Worm (Caenorhabditis elegans): ENCODE measurements around the gene T19D12.4.

T19D12.4 gene

DNA sequence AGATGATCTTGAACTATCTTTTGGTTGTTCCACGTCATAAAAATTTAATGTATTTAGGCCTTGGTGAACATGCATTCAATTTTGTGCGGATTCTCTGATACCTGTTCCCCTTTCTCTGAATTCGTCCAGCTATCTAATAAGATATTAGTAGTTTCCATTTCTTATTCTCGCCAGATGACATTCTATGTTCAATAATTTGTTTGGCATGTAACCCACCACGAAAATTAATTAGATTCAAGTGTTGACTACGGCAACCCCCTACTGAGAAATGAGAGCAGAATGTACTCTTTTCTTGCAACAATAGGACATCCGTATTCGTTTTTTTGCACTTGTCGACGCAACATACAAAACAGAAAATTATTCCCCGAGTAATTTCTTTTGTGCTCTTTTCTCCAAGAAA is 11.3 kb downstream of the T19D12.4 start:
- TF ChIP-seq ztf-23 (GFP tag; IDR thresholded peaks at IDR 0.05) (no peak), ztf-29 (GFP tag; IDR thresholded peaks at IDR 0.05) (no peak), tab-1 (GFP tag; IDR thresholded peaks at IDR 0.05) (no peak), ref-1 (GFP tag; conservative IDR thresholded peaks at IDR 0.05) (no peak), flt-1 (GFP tag; IDR thresholded peaks at IDR 0.05) (no peak), cog-1 (tag; optimal IDR thresholded peaks at IDR 0.05) (no peak), klf-2 (GFP tag; conservative IDR thresholded peaks at IDR 0.05) (no peak)

- no peak for TF ChIP-seq ztf-23 (GFP tag; IDR thresholded peaks at IDR 0.05)
- TF ChIP-seq tab-1 (GFP tag; IDR thresholded peaks at IDR 0.05), result no peak
Observed at ce11 chrII:6642651-6643167, 11.8 kb downstream of the T19D12.4 start, which contains the start of gene T19D12.6. T19D12.6 (minus strand) TSS chrII:6643117.

ce11 chrII:6646903-6647302 is 16.0 kb downstream of the T19D12.4 start:
- no peak for TF ChIP-seq ref-1 (GFP tag; conservative IDR thresholded peaks at IDR 0.05)
- no peak for TF ChIP-seq T22C8.4 (GFP tag; IDR thresholded peaks at IDR 0.05)
- no peak for TF ChIP-seq klf-2 (GFP tag; conservative IDR thresholded peaks at IDR 0.05)

DNA sequence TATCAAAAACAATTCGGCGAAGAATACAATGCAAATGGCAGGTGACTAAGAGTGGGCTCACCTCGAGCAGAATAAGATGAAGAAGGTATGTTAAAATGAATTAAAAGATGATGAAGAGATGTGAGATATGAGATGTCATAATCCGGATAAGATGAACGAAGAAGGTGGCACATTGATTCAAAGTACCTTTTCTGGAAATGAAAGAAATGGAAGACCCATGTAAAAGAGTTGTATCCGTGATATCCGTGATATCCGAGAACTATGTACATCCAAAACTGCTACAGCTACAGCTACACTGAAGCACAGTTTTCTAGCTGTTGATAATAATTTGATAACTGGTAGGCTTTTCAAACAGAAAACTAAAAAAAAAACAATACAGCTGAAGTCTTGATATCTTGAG is 18.1 kb downstream of the T19D12.4 start, which contains the start of gene oig-8:
Gene oig-8 (minus strand): TSS at position 101 of the 400 bp plus-strand sequence.
- TF ChIP-seq ref-1 (GFP tag; conservative IDR thresholded peaks at IDR 0.05) (no peak), med-1 (GFP tag; optimal IDR thresholded peaks at IDR 0.05; ENCODE audit: insufficient read depth) (no peak), tab-1 (GFP tag; IDR thresholded peaks at IDR 0.05) (no peak), ztf-23 (GFP tag; IDR thresholded peaks at IDR 0.05) (no peak), ztf-29 (GFP tag; IDR thresholded peaks at IDR 0.05) (no peak), klf-2 (GFP tag; conservative IDR thresholded peaks at IDR 0.05) (no peak), T22C8.4 (GFP tag; IDR thresholded peaks at IDR 0.05) (no peak)

DNA sequence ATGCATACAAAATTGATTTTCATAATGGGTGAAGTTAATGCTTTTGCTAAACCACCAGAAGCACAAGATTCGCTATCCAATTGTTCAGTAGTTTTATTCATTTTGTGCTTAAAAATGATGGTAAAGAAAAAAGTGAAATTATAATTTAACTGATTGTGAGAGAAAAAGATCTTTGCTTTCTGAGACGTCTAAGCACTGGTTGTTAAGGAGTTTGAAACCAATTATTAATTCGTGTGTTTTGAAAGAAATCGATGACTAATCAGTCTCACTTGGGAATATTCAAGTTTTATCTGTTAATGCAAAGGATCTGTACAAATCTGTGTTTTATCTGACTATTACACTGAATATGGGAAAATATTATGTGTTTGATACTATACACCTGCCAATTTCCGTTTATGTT is 20.8 kb downstream of the T19D12.4 start, which contains the start of gene sra-26:
Gene sra-26 (minus strand): TSS at position 101 of the 400 bp plus-strand sequence.
- TF ChIP-seq klf-2 (GFP tag; conservative IDR thresholded peaks at IDR 0.05), result no peak
- no peak for TF ChIP-seq tab-1 (GFP tag; IDR thresholded peaks at IDR 0.05)
- TF ChIP-seq ztf-23 (GFP tag; IDR thresholded peaks at IDR 0.05), result no peak
- no peak for TF ChIP-seq ztf-29 (GFP tag; IDR thresholded peaks at IDR 0.05)
- TF ChIP-seq T22C8.4 (GFP tag; IDR thresholded peaks at IDR 0.05), result no peak
- TF ChIP-seq flt-1 (GFP tag; IDR thresholded peaks at IDR 0.05), result no peak
- no peak for TF ChIP-seq cog-1 (tag; optimal IDR thresholded peaks at IDR 0.05)
- no peak for TF ChIP-seq ref-1 (GFP tag; conservative IDR thresholded peaks at IDR 0.05)
- TF ChIP-seq med-1 (GFP tag; optimal IDR thresholded peaks at IDR 0.05; ENCODE audit: insufficient read depth), result no peak

DNA sequence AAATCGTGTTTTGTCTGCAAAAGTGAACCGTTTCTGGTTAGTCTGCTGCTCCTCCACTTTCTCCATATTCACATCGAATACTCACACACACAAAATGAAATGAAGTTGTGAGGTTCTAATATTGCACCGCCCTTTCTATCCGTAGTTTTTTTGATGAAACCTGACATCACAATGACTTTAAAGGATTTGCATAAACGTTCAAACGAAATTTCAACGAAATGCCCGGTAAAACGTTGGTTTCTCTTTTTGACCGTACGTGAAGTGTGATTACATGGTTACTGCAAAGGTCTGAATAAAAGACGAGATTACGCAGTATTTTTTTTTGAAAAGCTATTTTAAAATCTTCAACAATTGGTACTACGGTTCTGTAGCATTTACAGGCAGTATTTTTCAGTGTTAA is 23.4 kb downstream of the T19D12.4 start, which contains the start of gene T19D12.9:
Gene T19D12.9 (minus strand): TSS at position 101 of the 400 bp plus-strand sequence.
- TF ChIP-seq cog-1 (tag; optimal IDR thresholded peaks at IDR 0.05), result no peak
- no peak for TF ChIP-seq med-1 (GFP tag; optimal IDR thresholded peaks at IDR 0.05; ENCODE audit: insufficient read depth)
- no peak for TF ChIP-seq tab-1 (GFP tag; IDR thresholded peaks at IDR 0.05)
- TF ChIP-seq ref-1 (GFP tag; conservative IDR thresholded peaks at IDR 0.05), result no peak
- no peak for TF ChIP-seq klf-2 (GFP tag; conservative IDR thresholded peaks at IDR 0.05)
- no peak for TF ChIP-seq T22C8.4 (GFP tag; IDR thresholded peaks at IDR 0.05)
- TF ChIP-seq ztf-23 (GFP tag; IDR thresholded peaks at IDR 0.05), result no peak
- TF ChIP-seq flt-1 (GFP tag; IDR thresholded peaks at IDR 0.05), result no peak
- TF ChIP-seq ztf-29 (GFP tag; IDR thresholded peaks at IDR 0.05), result no peak

DNA sequence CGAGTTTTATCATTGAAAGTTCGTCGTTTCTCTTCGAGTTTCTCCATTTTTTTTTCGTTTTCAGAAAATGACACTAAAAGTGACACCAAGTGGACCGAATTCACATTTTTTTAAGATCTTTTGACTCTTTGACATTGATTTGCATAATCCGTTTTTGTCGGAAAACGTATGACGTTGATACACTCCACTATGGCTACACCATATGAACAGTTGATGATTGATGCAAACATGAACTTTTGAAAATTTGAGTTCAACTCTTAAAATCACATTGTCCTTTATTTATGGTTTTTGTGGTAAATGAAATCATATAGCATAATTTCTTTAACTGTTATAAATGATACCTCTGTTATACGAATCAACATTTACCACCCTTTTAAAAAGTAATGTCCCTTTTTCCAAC is 27.9 kb downstream of the T19D12.4 start, which contains the start of gene T19D12.10:
Gene T19D12.10 (minus strand): TSS at position 101 of the 400 bp plus-strand sequence.
- no peak for TF ChIP-seq T22C8.4 (GFP tag; IDR thresholded peaks at IDR 0.05)
- no peak for TF ChIP-seq flt-1 (GFP tag; IDR thresholded peaks at IDR 0.05)
- no peak for TF ChIP-seq tab-1 (GFP tag; IDR thresholded peaks at IDR 0.05)
- no peak for TF ChIP-seq ztf-23 (GFP tag; IDR thresholded peaks at IDR 0.05)
- TF ChIP-seq ref-1 (GFP tag; conservative IDR thresholded peaks at IDR 0.05), result no peak
- TF ChIP-seq ztf-29 (GFP tag; IDR thresholded peaks at IDR 0.05), result no peak
- no peak for TF ChIP-seq med-1 (GFP tag; optimal IDR thresholded peaks at IDR 0.05; ENCODE audit: insufficient read depth)
- no peak for TF ChIP-seq klf-2 (GFP tag; conservative IDR thresholded peaks at IDR 0.05)
- TF ChIP-seq cog-1 (tag; optimal IDR thresholded peaks at IDR 0.05), result no peak

DNA sequence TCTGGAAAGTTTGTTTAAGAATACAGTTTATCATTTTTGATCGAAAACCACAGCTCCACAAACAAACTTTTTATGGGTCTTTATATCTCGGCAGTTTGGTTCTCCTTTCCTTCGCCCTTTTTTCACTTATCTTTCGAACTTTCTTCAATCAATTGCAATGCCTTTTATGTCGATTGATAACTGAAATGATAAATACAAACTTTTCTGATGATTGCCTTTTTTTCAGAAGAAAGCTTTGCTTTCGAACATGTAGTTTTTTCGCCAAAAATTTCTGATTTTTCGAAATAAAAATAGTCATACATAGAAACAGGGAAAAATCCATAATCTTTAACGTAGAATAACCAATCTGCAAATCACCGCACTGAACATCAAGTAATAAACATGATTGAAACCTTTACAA is 30.3 kb downstream of the T19D12.4 start, which contains the start of gene T19D12.2:
Gene T19D12.2 (plus strand): TSS at position 125 of the 400 bp plus-strand sequence.
- no peak for TF ChIP-seq cog-1 (tag; optimal IDR thresholded peaks at IDR 0.05)
- TF ChIP-seq ztf-29 (GFP tag; IDR thresholded peaks at IDR 0.05), result no peak
- TF ChIP-seq T22C8.4 (GFP tag; IDR thresholded peaks at IDR 0.05), result no peak
- TF ChIP-seq tab-1 (GFP tag; IDR thresholded peaks at IDR 0.05), result no peak
- TF ChIP-seq ref-1 (GFP tag; conservative IDR thresholded peaks at IDR 0.05), result no peak
- no peak for TF ChIP-seq flt-1 (GFP tag; IDR thresholded peaks at IDR 0.05)
- no peak for TF ChIP-seq ztf-23 (GFP tag; IDR thresholded peaks at IDR 0.05)
- TF ChIP-seq klf-2 (GFP tag; conservative IDR thresholded peaks at IDR 0.05), result no peak

DNA sequence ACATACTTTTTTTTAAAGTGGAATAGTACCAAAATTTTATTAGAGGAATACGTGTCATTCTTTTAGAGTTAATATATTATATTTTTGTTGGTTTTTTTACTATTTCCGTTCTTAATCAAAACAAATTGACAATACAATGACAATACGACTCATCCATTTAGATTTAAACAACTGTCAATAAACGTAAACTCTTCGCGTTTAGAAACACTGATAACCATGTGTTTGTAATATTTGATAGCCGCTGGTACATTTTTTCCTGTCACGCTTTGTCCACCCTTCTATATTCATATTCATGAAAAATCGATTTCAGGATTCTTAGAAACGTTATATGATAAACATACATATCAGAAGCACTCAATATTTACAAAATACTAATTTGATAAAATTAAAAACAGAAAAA is 32.9 kb downstream of the T19D12.4 start:
- TF ChIP-seq klf-2 (GFP tag; conservative IDR thresholded peaks at IDR 0.05), result no peak
- no peak for TF ChIP-seq tab-1 (GFP tag; IDR thresholded peaks at IDR 0.05)
- TF ChIP-seq ztf-29 (GFP tag; IDR thresholded peaks at IDR 0.05), result no peak
- TF ChIP-seq flt-1 (GFP tag; IDR thresholded peaks at IDR 0.05), result no peak
- TF ChIP-seq ztf-23 (GFP tag; IDR thresholded peaks at IDR 0.05), result no peak
- TF ChIP-seq T22C8.4 (GFP tag; IDR thresholded peaks at IDR 0.05), result no peak
- no peak for TF ChIP-seq ref-1 (GFP tag; conservative IDR thresholded peaks at IDR 0.05)
- TF ChIP-seq cog-1 (tag; optimal IDR thresholded peaks at IDR 0.05), result no peak
- no peak for TF ChIP-seq med-1 (GFP tag; optimal IDR thresholded peaks at IDR 0.05; ENCODE audit: insufficient read depth)

DNA sequence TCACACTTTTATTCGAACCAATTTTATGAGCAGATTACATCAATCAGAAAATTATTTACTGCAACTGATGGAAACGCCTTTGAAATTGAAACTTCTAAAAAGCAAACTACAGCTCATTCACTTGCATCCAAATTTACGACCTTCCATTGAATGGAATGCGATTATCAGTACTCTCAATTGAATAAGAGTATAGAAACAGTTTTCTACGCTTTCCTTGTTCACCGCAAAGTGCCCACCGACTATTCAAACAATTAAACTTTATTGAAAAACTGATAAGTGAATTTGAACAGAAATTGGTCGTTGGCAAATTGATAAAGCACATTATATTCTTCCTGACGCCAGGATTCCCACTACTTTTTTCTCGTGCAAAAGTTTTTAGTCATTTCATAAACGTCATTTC is 35.0 kb downstream of the T19D12.4 start:
- TF ChIP-seq T22C8.4 (GFP tag; IDR thresholded peaks at IDR 0.05) (no peak), cog-1 (tag; optimal IDR thresholded peaks at IDR 0.05) (no peak), tab-1 (GFP tag; IDR thresholded peaks at IDR 0.05) (no peak), klf-2 (GFP tag; conservative IDR thresholded peaks at IDR 0.05) (no peak), ref-1 (GFP tag; conservative IDR thresholded peaks at IDR 0.05) (no peak), ztf-29 (GFP tag; IDR thresholded peaks at IDR 0.05) (no peak), med-1 (GFP tag; optimal IDR thresholded peaks at IDR 0.05; ENCODE audit: insufficient read depth) (no peak), flt-1 (GFP tag; IDR thresholded peaks at IDR 0.05) (no peak), ztf-23 (GFP tag; IDR thresholded peaks at IDR 0.05) (no peak)
